Fruit fly (Drosophila melanogaster): ENCODE data around the gene cutlet.

DNA sequence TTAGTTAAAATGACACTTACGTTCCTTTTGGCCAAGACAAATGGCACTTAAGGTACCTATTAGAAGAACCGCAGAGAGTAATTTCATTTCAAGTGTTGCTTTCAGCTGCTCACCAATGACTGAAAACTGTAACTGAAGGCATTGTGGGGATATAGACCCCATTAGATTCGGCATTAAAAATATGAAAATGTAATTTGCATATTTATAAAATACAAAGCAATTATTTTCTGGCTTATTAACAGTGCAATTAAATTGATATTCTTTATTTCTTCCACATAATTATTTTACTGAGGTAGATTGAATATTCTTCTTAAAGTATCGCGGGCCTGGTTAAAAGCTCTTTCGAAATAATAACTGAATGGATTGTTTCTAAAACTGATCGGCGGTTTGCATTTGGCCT, 42.5 kb downstream of the cutlet start, which contains the start of gene Sfp24Bd:
- TF ChIP-seq CrebA (GFP tag; optimal IDR thresholded peaks at IDR 0.05; ENCODE audit: borderline replicate concordance) (no peak), Mio (GFP tag; optimal IDR thresholded peaks at IDR 0.05) (no peak), foxo (GFP tag; optimal IDR thresholded peaks at IDR 0.05) (no peak), brk (GFP tag; optimal IDR thresholded peaks at IDR 0.05) (no peak), lola (GFP tag; optimal IDR thresholded peaks at IDR 0.05) (no peak)

All from whole organism, wandering third instar larva.